Worm (Caenorhabditis elegans) whole organism, L3 larva: ENCODE data around the gene F26D2.16.

Experiments used
- R02D3.7 ChIP-seq: fragments of 150-350 bp; optimal IDR thresholded peaks from 2 replicates; lab custom pipeline; 2014; ENCODE audit warnings: missing biosample characterization, missing genetic modification characterization
- ama-1 ChIP-seq: fragments of 150-350 bp; optimal IDR thresholded peaks from 2 replicates; lab custom pipeline; 2018
- elt-3 ChIP-seq, 3 experiments: fragments of 150-350 bp in 1 of 3; sonication (generic microtip) in 2 of 3; optimal IDR thresholded peaks; 2 replicates in 2 of 3; 4 replicates in 1 of 3; lab custom pipeline; 2014 to 2017; ENCODE audit warnings: missing biosample characterization in 3 of 3, missing genetic modification characterization in 3 of 3
- fkh-10 ChIP-seq: sonication (generic microtip); optimal IDR thresholded peaks from 2 replicates; lab custom pipeline; 2017; ENCODE audit warnings: missing biosample characterization, missing genetic modification reagents, missing genetic modification characterization
- nfya-1 ChIP-seq: sonication (generic microtip); optimal IDR thresholded peaks from 2 replicates; lab custom pipeline; 2017; ENCODE audit warnings: missing genetic modification characterization, mild to moderate bottlenecking, missing compliant biosample characterization, antibody characterized with exemption, moderate library complexity; ENCODE audit not compliant: insufficient read depth
- nhr-12 ChIP-seq: fragments of 150-350 bp; optimal IDR thresholded peaks from 2 replicates; lab custom pipeline; 2014; ENCODE audit warnings: missing biosample characterization, missing genetic modification characterization
- nhr-237 ChIP-seq: fragments of 150-350 bp; optimal IDR thresholded peaks from 2 replicates; lab custom pipeline; 2014; ENCODE audit warnings: missing biosample characterization, missing genetic modification characterization
- nhr-28 ChIP-seq: fragments of 150-350 bp; optimal IDR thresholded peaks from 2 replicates; lab custom pipeline; 2014; ENCODE audit warnings: missing biosample characterization, missing genetic modification characterization
- nhr-76 ChIP-seq: fragments of 150-350 bp; sonication (generic microtip); optimal IDR thresholded peaks from 5 replicates; lab custom pipeline; 2014; ENCODE audit warnings: missing biosample characterization, missing genetic modification characterization
- nhr-77 ChIP-seq: fragments of 150-350 bp; optimal IDR thresholded peaks from 2 replicates; lab custom pipeline; 2014; ENCODE audit warnings: missing biosample characterization, missing genetic modification characterization
- skn-1 ChIP-seq: fragments of 150-350 bp; optimal IDR thresholded peaks from 2 replicates; lab custom pipeline; 2014; ENCODE audit warnings: missing biosample characterization, missing genetic modification characterization
- unc-39 ChIP-seq: sonication (generic microtip); optimal IDR thresholded peaks from 4 replicates; lab custom pipeline; 2017; ENCODE audit warnings: missing biosample characterization, missing genetic modification characterization

- TF ChIP-seq ama-1 (lab: Kevin White, UChicago) (no peak), nhr-28 (no peak), fkh-10 (GFP tag; lab: Kevin White, UChicago) (no peak), nhr-77 (tag; lab: Kevin White, UChicago) (no peak), R02D3.7 (tag; lab: Kevin White, UChicago) (no peak), nfya-1 (tag; lab: Kevin White, UChicago) (peak; percentile 64), nhr-237 (tag; lab: Kevin White, UChicago) (no peak), skn-1 (tag; lab: Kevin White, UChicago) (peak; percentile 65), nhr-12 (tag; lab: Kevin White, UChicago) (no peak), elt-3 (tag; optimal IDR thresholded peaks at IDR 0.05; lab: Kevin White, UChicago) (peak in 1 of 3 experiments; percentile 8), unc-39 (tag; lab: Kevin White, UChicago) (no peak), nhr-76 (no peak)
Measured at ce11 chrV:16370039-16370438, 49.6 kb downstream of the F26D2.16 start.
